Fruit fly (Drosophila melanogaster): Measurements from ENCODE around the gene CG17751.

dm6 chr3R:19648289-19648916 is 41.3 kb downstream of the CG17751 start, which contains the start of the genes CG6195 and CG31220:
- no peak for TF ChIP-seq psq (optimal IDR thresholded peaks at IDR 0.05)
- no peak for TF ChIP-seq pan (optimal IDR thresholded peaks at IDR 0.05)
